Fruit fly (Drosophila melanogaster) whole organism, embryonic: ENCODE measurements around the gene COX7B.

Experiments
- B-H2 ChIP-seq: fragments of 200-800 bp; sonication (Bioruptor generic); optimal IDR thresholded peaks from 2 replicates; lab custom pipeline; 2018; ENCODE audit warnings: missing biosample characterization, mild to moderate bottlenecking, missing genetic modification characterization
- Bdp1 ChIP-seq: fragments of 200-800 bp; sonication (Bioruptor generic); optimal IDR thresholded peaks from 3 replicates; lab custom pipeline; 2016; ENCODE audit warnings: missing biosample characterization, missing genetic modification characterization
- CG10274 ChIP-seq: fragments of 200-800 bp; sonication (Bioruptor generic); optimal IDR thresholded peaks from 3 replicates; lab custom pipeline; 2017; ENCODE audit warnings: missing biosample characterization, mild to moderate bottlenecking, missing genetic modification characterization
- CG10979 ChIP-seq: fragments of 200-800 bp; sonication (Bioruptor generic); optimal IDR thresholded peaks from 2 replicates; lab custom pipeline; 2018; ENCODE audit warnings: missing biosample characterization, mild to moderate bottlenecking, missing genetic modification characterization, moderate library complexity
- CG13287 ChIP-seq: fragments of 200-800 bp; sonication (Bioruptor generic); IDR thresholded peaks from 2 replicates; pipeline ENCODE4 v1.3.6; 2022; ENCODE audit warnings: missing biosample characterization, missing genetic modification characterization; ENCODE audit not compliant: partially characterized antibody
- CG13624 ChIP-seq: fragments of 200-800 bp; sonication (Bioruptor generic); optimal IDR thresholded peaks from 2 replicates; lab custom pipeline; 2016; ENCODE audit warnings: missing biosample characterization, missing genetic modification characterization
- CG16863 ChIP-seq: fragments of 200-800 bp; sonication (Bioruptor generic); optimal IDR thresholded peaks from 3 replicates; lab custom pipeline; 2016; ENCODE audit warnings: missing biosample characterization, missing genetic modification characterization
- CG1832 ChIP-seq: fragments of 200-800 bp; sonication (Bioruptor generic); optimal IDR thresholded peaks from 2 replicates; lab custom pipeline; 2017; ENCODE audit warnings: missing biosample characterization, mild to moderate bottlenecking, missing genetic modification characterization, inconsistent platforms
- CG18764 ChIP-seq: fragments of 200-800 bp; sonication (Bioruptor generic); optimal IDR thresholded peaks from 3 replicates; lab custom pipeline; 2016; ENCODE audit warnings: missing biosample characterization, missing genetic modification characterization
- CG2202 ChIP-seq: fragments of 200-800 bp; sonication (Bioruptor generic); optimal IDR thresholded peaks from 2 replicates; lab custom pipeline; 2018; ENCODE audit warnings: missing biosample characterization, mild to moderate bottlenecking, missing genetic modification characterization
- CG6175 ChIP-seq: fragments of 200-800 bp; sonication (Bioruptor generic); IDR thresholded peaks from 3 replicates; pipeline ENCODE4 v1.3.6; 2022; ENCODE audit warnings: missing biosample characterization, missing genetic modification characterization
- CG6654 ChIP-seq: fragments of 200-800 bp; sonication (Bioruptor generic); optimal IDR thresholded peaks from 2 replicates; lab custom pipeline; 2017; ENCODE audit warnings: missing biosample characterization, mild to moderate bottlenecking, missing genetic modification characterization
- CG8478 ChIP-seq: fragments of >200 bp; optimal IDR thresholded peaks from 2 replicates; lab custom pipeline; 2018
- CG9876 ChIP-seq: fragments of 200-800 bp; sonication (Bioruptor generic); optimal IDR thresholded peaks from 2 replicates; lab custom pipeline; 2016; ENCODE audit warnings: missing biosample characterization, missing genetic modification characterization
- CHES-1-like ChIP-seq: fragments of 200-800 bp; sonication (Bioruptor generic); optimal IDR thresholded peaks from 2 replicates; lab custom pipeline; 2016; ENCODE audit warnings: missing biosample characterization, missing genetic modification characterization
- Dek ChIP-seq: fragments of 200-800 bp; sonication (Bioruptor generic); optimal IDR thresholded peaks from 3 replicates; lab custom pipeline; 2019; ENCODE audit warnings: missing biosample characterization, mild to moderate bottlenecking, missing genetic modification characterization, moderate library complexity
- H2.0 ChIP-seq: fragments of 200-800 bp; sonication (Bioruptor generic); IDR thresholded peaks from 2 replicates; pipeline ENCODE4 v1.3.6; 2022; ENCODE audit warnings: missing biosample characterization, missing genetic modification characterization
- Max ChIP-seq: fragments of 200-800 bp; sonication (Bioruptor generic); optimal IDR thresholded peaks from 2 replicates; lab custom pipeline; 2016; ENCODE audit warnings: missing biosample characterization, mild to moderate bottlenecking, missing genetic modification characterization
- Ssrp ChIP-seq: fragments of 200-800 bp; sonication (Bioruptor generic); optimal IDR thresholded peaks from 2 replicates; lab custom pipeline; 2018; ENCODE audit warnings: missing biosample characterization, mild to moderate bottlenecking, missing genetic modification characterization, moderate library complexity
- Usf ChIP-seq: fragments of 200-800 bp; sonication (Bioruptor generic); optimal IDR thresholded peaks from 2 replicates; lab custom pipeline; 2017; ENCODE audit warnings: missing genotype, missing biosample characterization, missing genetic modification characterization
- bcd ChIP-seq: fragments of 200-800 bp; sonication (Bioruptor generic); optimal IDR thresholded peaks from 2 replicates; lab custom pipeline; 2017; ENCODE audit warnings: missing biosample characterization, mild to moderate bottlenecking, missing genetic modification characterization
- chinmo ChIP-seq: fragments of 200-800 bp; sonication (Bioruptor generic); IDR thresholded peaks from 4 replicates; pipeline ENCODE4 v1.3.6; 2022; ENCODE audit warnings: missing biosample characterization, missing genetic modification characterization; ENCODE audit not compliant: partially characterized antibody
- gfzf ChIP-seq: fragments of 200-800 bp; sonication (Bioruptor generic); optimal IDR thresholded peaks from 2 replicates; lab custom pipeline; 2016; ENCODE audit warnings: missing biosample characterization, mild to moderate bottlenecking, missing genetic modification characterization, moderate library complexity
- jumu ChIP-seq: fragments of 200-800 bp; sonication (Bioruptor generic); optimal IDR thresholded peaks from 3 replicates; lab custom pipeline; 2016; ENCODE audit warnings: missing biosample characterization, missing genetic modification characterization
- lab ChIP-seq: fragments of 200-800 bp; sonication (Bioruptor generic); optimal IDR thresholded peaks from 3 replicates; lab custom pipeline; 2017; ENCODE audit warnings: missing biosample characterization, missing genetic modification characterization, mild to moderate bottlenecking, moderate library complexity, missing genetic modification reagents
- lov ChIP-seq, 2 experiments: fragments of 200-800 bp in 1 of 2; fragments of >200 bp in 1 of 2; sonication (Bioruptor generic) in 1 of 2; IDR thresholded peaks in 1 of 2; optimal IDR thresholded peaks in 1 of 2; 2 replicates in 1 of 2; 3 replicates in 1 of 2; pipeline versions ENCODE4 v1.3.6 to Lab custom; 2017 to 2022; ENCODE audit warnings: missing biosample characterization in 1 of 2, missing genetic modification characterization in 1 of 2
- nerfin-2 ChIP-seq: fragments of 200-800 bp; sonication (Bioruptor generic); IDR thresholded peaks from 2 replicates; pipeline ENCODE4 v1.3.6; 2022; ENCODE audit warnings: missing biosample characterization, missing genetic modification characterization; ENCODE audit not compliant: partially characterized antibody
- org-1 ChIP-seq: fragments of 200-800 bp; sonication (Bioruptor generic); optimal IDR thresholded peaks from 2 replicates; lab custom pipeline; 2017; ENCODE audit warnings: missing biosample characterization, missing genetic modification characterization
- sima ChIP-seq: fragments of 200-800 bp; sonication (Bioruptor generic); optimal IDR thresholded peaks from 2 replicates; lab custom pipeline; 2016; ENCODE audit warnings: missing biosample characterization, missing genetic modification characterization
- unc-4 ChIP-seq: fragments of 200-800 bp; sonication (Bioruptor generic); IDR thresholded peaks from 2 replicates; pipeline ENCODE4 v1.3.6; 2022; ENCODE audit warnings: missing biosample characterization, missing genetic modification characterization; ENCODE audit not compliant: partially characterized antibody
- vnd ChIP-seq: fragments of 200-800 bp; sonication (Bioruptor generic); IDR thresholded peaks from 3 replicates; pipeline ENCODE4 v1.3.6; 2022; ENCODE audit warnings: missing biosample characterization, missing genetic modification characterization; ENCODE audit not compliant: partially characterized antibody

The COX7B gene

DNA sequence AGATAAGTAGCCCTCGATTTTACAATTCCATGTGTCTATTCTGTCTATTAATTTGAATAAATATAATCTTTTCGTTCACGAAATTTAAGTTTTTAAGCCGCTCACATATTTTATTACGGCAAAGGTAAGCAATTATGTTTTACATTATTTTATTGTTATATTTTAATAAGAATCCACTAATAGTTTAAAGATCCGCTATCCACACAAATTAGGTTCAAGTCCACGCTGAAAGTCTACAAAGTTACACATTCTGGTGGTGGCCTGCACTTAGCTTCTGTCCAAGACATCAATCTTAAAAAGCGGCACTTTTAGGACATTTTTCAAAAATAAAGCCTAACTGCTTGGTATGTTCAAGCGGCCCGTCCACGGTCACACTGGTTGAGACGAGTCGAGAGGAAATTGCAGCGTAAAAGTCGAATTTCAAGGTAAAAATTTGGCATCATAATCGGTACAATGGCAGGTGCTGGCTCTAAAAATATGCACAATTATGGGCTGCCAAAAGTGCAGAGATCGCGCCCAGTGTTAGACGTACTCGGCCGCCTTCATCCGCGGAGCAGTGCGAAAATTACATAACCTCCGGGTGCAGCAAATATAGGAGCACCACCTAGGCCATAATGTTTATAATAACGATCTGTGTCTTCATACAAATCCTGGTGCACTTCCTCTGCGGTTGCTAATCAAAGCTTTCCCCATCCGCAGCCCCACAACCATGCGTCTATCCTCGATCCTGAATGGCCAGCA lies 49.6 kb downstream of the COX7B start, which contains the start of the genes UQCR-Q and CG46525 (continued):
- TF ChIP-seq CG8478: no peak
- TF ChIP-seq CG13287 (GFP tag; lab: Robert Waterston, UW): peak; percentile 39; the same call in 1 of the 2 replicates
- TF ChIP-seq lov (optimal IDR thresholded peaks at IDR 0.05; lab: Kevin White, UChicago): no peak
- no peak for TF ChIP-seq lov (GFP tag; IDR thresholded peaks at IDR 0.05; lab: Robert Waterston, UW)
- TF ChIP-seq bcd (GFP tag; lab: Kevin White, UChicago): no peak
- no peak for TF ChIP-seq H2.0 (GFP tag; lab: Robert Waterston, UW)
- TF ChIP-seq CG10979 (tag; lab: Kevin White, UChicago): no peak
- no peak for TF ChIP-seq nerfin-2 (GFP tag; lab: Robert Waterston, UW)
- TF ChIP-seq Bdp1 (GFP tag; lab: Kevin White, UChicago): no peak
- TF ChIP-seq CG2202 (tag; lab: Kevin White, UChicago): no peak
- no peak for TF ChIP-seq Ssrp (tag; lab: Kevin White, UChicago)
- TF ChIP-seq gfzf (GFP tag; lab: Kevin White, UChicago): peak; percentile 99
- no peak for TF ChIP-seq vnd (GFP tag; lab: Robert Waterston, UW)
- no peak for TF ChIP-seq CG16863 (GFP tag; lab: Kevin White, UChicago)
- TF ChIP-seq org-1 (GFP tag; lab: Kevin White, UChicago): no peak
- no peak for TF ChIP-seq CG1832 (GFP tag; lab: Kevin White, UChicago)
- TF ChIP-seq Usf (GFP tag; lab: Kevin White, UChicago): no peak
- TF ChIP-seq CG18764 (GFP tag; lab: Kevin White, UChicago): no peak
- no peak for TF ChIP-seq CG10274 (GFP tag; lab: Kevin White, UChicago)
- no peak for TF ChIP-seq sima (GFP tag; lab: Kevin White, UChicago)
- TF ChIP-seq Dek (tag; lab: Kevin White, UChicago): peak; percentile 50
- no peak for TF ChIP-seq CHES-1-like
- no peak for TF ChIP-seq lab (GFP tag; lab: Kevin White, UChicago)
- 0 out of 2 replicates have a peak, but pooled peaks have one; percentile 36 for TF ChIP-seq unc-4
- TF ChIP-seq CG9876 (GFP tag; lab: Kevin White, UChicago): no peak
- TF ChIP-seq chinmo: peak; percentile 33; the same call in 1 of the 4 replicates
- TF ChIP-seq CG13624 (GFP tag; lab: Kevin White, UChicago): no peak
- TF ChIP-seq CG6175 (GFP tag; lab: Robert Waterston, UW): no peak
- TF ChIP-seq Max: no peak
- TF ChIP-seq CG6654 (GFP tag; lab: Kevin White, UChicago): no peak
- TF ChIP-seq jumu: no peak
- TF ChIP-seq B-H2 (GFP tag; lab: Kevin White, UChicago): peak; percentile 59
- TF ChIP-seq, all 482 proteins: peak for 90
